Worm (Caenorhabditis elegans) whole organism, L4/young adult: ENCODE measurements around the gene tag-266.

Experiments
- W03F9.2 ChIP-seq: fragments of 150-350 bp; optimal IDR thresholded peaks from 2 replicates; lab custom pipeline; 2014; ENCODE audit warnings: missing biosample characterization, missing genetic modification characterization
- dao-5 ChIP-seq: sonication (generic microtip); optimal IDR thresholded peaks from 2 replicates; lab custom pipeline; 2016; ENCODE audit warnings: missing genotype, missing genetic modification characterization, moderate library complexity, missing compliant biosample characterization
- him-1 ChIP-seq: sonication (generic microtip); optimal IDR thresholded peaks from 2 replicates; lab custom pipeline; 2016; ENCODE audit warnings: missing genotype, missing genetic modification reagents, missing genetic modification characterization, missing compliant biosample characterization

- TF ChIP-seq him-1: no peak
- no peak for TF ChIP-seq W03F9.2 (tag; lab: Kevin White, UChicago)
- TF ChIP-seq dao-5: no peak
Observed at ce11 chrIII:657241-657640, 17.2 kb upstream of the tag-266 start.
